Fruit fly (Drosophila melanogaster) whole organism, embryonic: ENCODE measurements around the gene Vinc.

Source experiments
- CG11504 ChIP-seq: fragments of 200-800 bp; sonication (Bioruptor generic); optimal IDR thresholded peaks from 3 replicates; lab custom pipeline; 2019; ENCODE audit warnings: missing biosample characterization, mild to moderate bottlenecking, missing genetic modification characterization, moderate library complexity
- CG1647 ChIP-seq: fragments of 200-800 bp; sonication (Bioruptor generic); optimal IDR thresholded peaks from 3 replicates; lab custom pipeline; 2016; ENCODE audit warnings: missing biosample characterization, missing genetic modification characterization
- CG18476 ChIP-seq: fragments of 200-800 bp; sonication (Bioruptor generic); optimal IDR thresholded peaks from 2 replicates; lab custom pipeline; 2016; ENCODE audit warnings: missing biosample characterization, mild to moderate bottlenecking, missing genetic modification characterization
- Elba2 ChIP-seq: fragments of 200-800 bp; sonication (Bioruptor generic); optimal IDR thresholded peaks from 3 replicates; lab custom pipeline; 2016; ENCODE audit warnings: missing biosample characterization, missing genetic modification characterization
- pros ChIP-seq: fragments of 200-800 bp; sonication (Bioruptor generic); optimal IDR thresholded peaks from 3 replicates; lab custom pipeline; 2019; ENCODE audit warnings: missing biosample characterization, mild to moderate bottlenecking, missing genetic modification characterization, moderate library complexity
- seq ChIP-seq: fragments of 200-800 bp; sonication (Bioruptor generic); IDR thresholded peaks from 2 replicates; pipeline ENCODE4 v1.3.6; 2022; ENCODE audit warnings: missing biosample characterization, missing genetic modification characterization

DNA sequence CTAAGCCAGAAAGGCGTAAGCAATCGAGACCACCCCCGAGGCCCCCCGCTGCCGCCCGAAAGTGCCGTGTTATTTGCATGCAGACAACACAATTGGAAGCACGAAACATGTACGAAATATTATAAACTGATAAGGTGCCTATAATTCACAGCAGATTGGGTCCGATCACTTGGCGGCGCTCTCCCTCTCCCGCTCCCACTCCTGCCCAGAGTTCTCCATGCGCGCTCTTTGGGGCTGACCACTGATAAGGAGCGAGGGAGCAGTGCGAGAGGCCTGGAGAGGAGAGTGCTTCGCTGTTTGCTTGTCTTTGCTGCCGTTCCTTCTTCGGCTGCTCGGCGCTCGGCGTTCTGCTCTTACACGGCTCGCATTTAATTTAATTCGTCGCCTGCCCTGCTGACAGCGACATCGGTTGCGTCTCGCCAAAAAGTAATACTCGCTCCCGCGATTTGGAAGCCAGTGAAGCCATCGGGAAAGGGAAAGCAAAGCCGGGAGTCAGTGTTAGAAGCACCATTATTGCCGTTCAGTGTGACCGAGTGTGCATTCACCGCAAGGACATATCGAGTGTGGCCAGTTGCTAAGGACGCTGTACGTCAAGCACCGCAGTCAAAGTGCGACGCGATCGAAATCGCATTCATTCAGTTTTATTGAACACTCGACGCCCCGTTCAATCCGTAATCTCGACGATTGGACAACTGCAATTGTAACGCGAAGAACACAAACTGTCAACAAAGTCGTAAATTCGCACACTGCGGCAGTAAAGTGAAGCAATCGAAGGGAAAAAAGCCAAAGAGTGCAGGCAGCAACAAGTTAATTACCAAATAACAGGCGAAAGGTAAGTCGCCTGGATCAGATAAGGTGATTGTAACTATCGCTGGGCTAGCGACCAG, 27.9 kb downstream of the Vinc start:
- TF ChIP-seq CG1647 (GFP tag; lab: Kevin White, UChicago) (no peak), CG11504 (tag; lab: Kevin White, UChicago) (no peak), seq (no peak), Elba2 (GFP tag; lab: Kevin White, UChicago) (no peak), pros (no peak), CG18476 (GFP tag; lab: Kevin White, UChicago) (no peak)
